Fruit fly (Drosophila melanogaster): ENCODE results near the gene CG14971.

The CG14971 gene

dm6 chr3L:3466200-3466599 is 4.9 kb downstream of the CG14971 start, which contains the start of gene CycJ:
CycJ (plus strand) TSS chr3L:3466428.
- TF ChIP-seq CG9705 (GFP tag; optimal IDR thresholded peaks at IDR 0.05) = no peak
- no peak for TF ChIP-seq sage (GFP tag; optimal IDR thresholded peaks at IDR 0.05)
- no peak for TF ChIP-seq Hr78 (GFP tag; optimal IDR thresholded peaks at IDR 0.05)

DNA sequence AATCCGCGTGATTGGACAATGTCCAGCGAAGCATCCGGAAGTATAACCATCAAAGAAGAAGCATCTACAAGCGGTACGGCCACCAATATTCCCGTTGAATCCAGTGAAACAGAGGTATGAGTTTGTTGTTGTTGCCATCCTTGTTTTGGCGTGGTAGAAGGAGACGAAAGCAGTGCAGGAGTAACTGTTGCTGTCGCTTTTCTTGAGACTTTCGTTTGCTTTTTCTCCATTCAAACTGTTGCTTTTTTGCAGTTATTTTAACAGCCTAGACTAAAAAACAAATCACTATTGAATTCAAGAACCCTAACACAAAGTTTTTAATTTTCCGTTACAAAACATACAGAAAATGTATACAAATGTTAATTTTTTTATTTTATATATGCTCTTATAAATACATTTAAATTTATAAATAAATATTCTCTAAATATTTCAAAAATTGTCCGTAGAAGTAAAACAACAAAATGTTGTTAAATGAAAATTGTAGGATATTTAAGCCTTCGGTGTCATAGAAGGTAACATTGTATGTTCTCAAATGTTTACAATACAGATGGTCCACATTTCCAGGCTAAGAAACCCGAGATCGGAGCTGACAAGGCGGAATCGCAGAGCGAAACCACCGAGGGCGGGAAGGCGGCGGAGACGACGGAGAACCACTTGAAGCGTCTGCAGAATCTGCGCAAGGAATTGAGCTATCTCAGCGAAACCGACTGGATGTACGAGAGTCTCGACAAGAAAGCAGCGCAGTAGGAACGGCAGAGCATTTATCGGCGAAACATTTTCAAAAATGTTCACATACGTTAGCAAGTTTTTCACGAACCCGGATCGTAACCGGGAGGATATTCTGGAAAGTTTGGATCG is 9.3 kb downstream of the CG14971 start:
- no peak for TF ChIP-seq CrebA (GFP tag; optimal IDR thresholded peaks at IDR 0.05; ENCODE audit: borderline replicate concordance)
- TF ChIP-seq lola (GFP tag; optimal IDR thresholded peaks at IDR 0.05) = no peak
- no peak for TF ChIP-seq Hr83 (GFP tag; optimal IDR thresholded peaks at IDR 0.05; ENCODE audit: poor library complexity, severe bottlenecking)
- no peak for TF ChIP-seq dmrt93B (GFP tag; optimal IDR thresholded peaks at IDR 0.05)
- TF ChIP-seq Hnf4 (GFP tag; optimal IDR thresholded peaks at IDR 0.05) = no peak
- no peak for TF ChIP-seq N (GFP tag; optimal IDR thresholded peaks at IDR 0.05)
- no peak for TF ChIP-seq dsf (GFP tag; optimal IDR thresholded peaks at IDR 0.05; ENCODE audit: borderline replicate concordance)
- no peak for TF ChIP-seq fru (GFP tag; optimal IDR thresholded peaks at IDR 0.05)
- no peak for TF ChIP-seq br (GFP tag; optimal IDR thresholded peaks at IDR 0.05)
- no peak for TF ChIP-seq GATAd (GFP tag; optimal IDR thresholded peaks at IDR 0.05)

DNA sequence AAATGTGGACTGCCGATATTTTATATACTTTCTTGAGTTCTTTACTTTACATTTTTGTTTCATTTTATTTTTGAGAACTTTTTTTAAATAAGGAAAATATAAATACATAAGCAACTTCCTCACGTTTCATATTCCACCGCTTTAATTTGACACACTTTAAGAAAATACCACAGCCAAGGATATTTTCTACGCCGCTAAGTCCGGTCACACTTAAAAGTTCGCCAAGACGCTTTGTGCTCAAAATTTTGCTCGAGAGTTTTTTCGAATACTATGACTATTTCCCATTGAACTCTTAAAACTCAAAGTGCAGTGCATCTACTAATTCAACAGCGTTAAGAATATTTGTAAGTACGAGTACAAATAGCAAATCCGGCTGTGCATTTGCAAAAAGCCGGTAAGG is 10.0 kb downstream of the CG14971 start, which contains the start of the genes CG46463 and armi:
Gene CG46463 (plus strand): TSS at position 197 of the 400 bp plus-strand sequence.
Gene armi (plus strand): TSS at position 199 of the 400 bp plus-strand sequence.
- TF ChIP-seq br (GFP tag; optimal IDR thresholded peaks at IDR 0.05) (no peak), CrebA (GFP tag; optimal IDR thresholded peaks at IDR 0.05; ENCODE audit: borderline replicate concordance) (no peak), jim (GFP tag; optimal IDR thresholded peaks at IDR 0.05) (no peak), CG9705 (GFP tag; optimal IDR thresholded peaks at IDR 0.05) (no peak), dmrt93B (GFP tag; optimal IDR thresholded peaks at IDR 0.05) (no peak), Hr83 (GFP tag; optimal IDR thresholded peaks at IDR 0.05; ENCODE audit: poor library complexity, severe bottlenecking) (no peak), N (GFP tag; optimal IDR thresholded peaks at IDR 0.05) (no peak), HLH106 (tag; optimal IDR thresholded peaks at IDR 0.05) (no peak), Hnf4 (GFP tag; optimal IDR thresholded peaks at IDR 0.05) (no peak), Mio (GFP tag; optimal IDR thresholded peaks at IDR 0.05) (no peak), rgr (GFP tag; optimal IDR thresholded peaks at IDR 0.05) (no peak), woc (GFP tag; optimal IDR thresholded peaks at IDR 0.05) (no peak), Jra (GFP tag; optimal IDR thresholded peaks at IDR 0.05) (no peak), CG32264 (GFP tag; optimal IDR thresholded peaks at IDR 0.05) (no peak), Rel (GFP tag; optimal IDR thresholded peaks at IDR 0.05) (no peak), Rel (tag; optimal IDR thresholded peaks at IDR 0.05) (no peak), GATAd (GFP tag; optimal IDR thresholded peaks at IDR 0.05) (no peak), tai (GFP tag; optimal IDR thresholded peaks at IDR 0.05) (no peak)

DNA sequence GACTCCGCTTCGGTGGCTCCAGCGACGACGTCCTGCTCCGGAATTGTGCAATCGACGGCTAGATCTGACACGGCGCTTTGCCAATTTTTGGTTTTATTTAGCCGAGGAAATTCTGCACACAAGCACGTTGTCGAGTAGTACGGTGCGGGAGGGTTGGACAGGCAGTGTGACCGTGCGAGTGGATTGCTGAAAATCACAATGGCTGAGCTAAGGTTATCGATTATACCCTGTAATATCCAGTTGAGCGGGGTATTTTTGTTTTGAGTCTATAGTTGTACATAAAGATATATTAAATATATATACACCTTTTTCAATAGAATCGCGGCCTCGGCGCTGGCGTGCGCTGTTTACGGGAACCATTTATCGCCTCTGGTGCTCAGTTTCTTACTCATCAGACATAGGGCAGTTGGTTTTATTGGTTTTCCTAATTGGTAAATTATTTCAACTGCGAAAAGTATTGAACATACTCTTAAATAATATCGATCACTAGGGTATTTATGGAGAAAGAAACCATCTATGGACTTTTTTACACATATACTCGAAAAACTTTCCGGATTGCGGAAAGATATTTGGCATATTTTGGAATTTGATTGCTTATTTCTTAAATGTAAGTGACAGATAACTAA is 10.6 kb downstream of the CG14971 start, which contains the start of gene eIF5B:
Gene eIF5B (minus strand): TSS at position 576 of the 626 bp plus-strand sequence.
- TF ChIP-seq psq (GFP tag; optimal IDR thresholded peaks at IDR 0.05) (peak; percentile 73), br (GFP tag; optimal IDR thresholded peaks at IDR 0.05) (peak; percentile 62), ey (GFP tag; optimal IDR thresholded peaks at IDR 0.05) (peak; percentile 51), Jra (GFP tag; optimal IDR thresholded peaks at IDR 0.05) (no peak), fru (GFP tag; optimal IDR thresholded peaks at IDR 0.05) (peak; percentile 67), pan (optimal IDR thresholded peaks at IDR 0.05) (peak; percentile 71), Sp1 (GFP tag; optimal IDR thresholded peaks at IDR 0.05) (peak; percentile 83), CG9705 (GFP tag; optimal IDR thresholded peaks at IDR 0.05) (peak; percentile 17), Vsx2 (GFP tag; optimal IDR thresholded peaks at IDR 0.05; ENCODE audit: partially characterized antibody) (no peak), dsf (GFP tag; optimal IDR thresholded peaks at IDR 0.05; ENCODE audit: borderline replicate concordance) (no peak), rgr (GFP tag; optimal IDR thresholded peaks at IDR 0.05) (peak; percentile 78), Rel (GFP tag; optimal IDR thresholded peaks at IDR 0.05) (no peak), Rel (tag; optimal IDR thresholded peaks at IDR 0.05) (peak; percentile 65), Mio (GFP tag; optimal IDR thresholded peaks at IDR 0.05) (no peak), foxo (GFP tag; optimal IDR thresholded peaks at IDR 0.05) (peak in 1 of 2 experiments; percentile 80), h (GFP tag; optimal IDR thresholded peaks at IDR 0.05) (peak; percentile 58), HLH106 (tag; optimal IDR thresholded peaks at IDR 0.05) (peak; percentile 81), OdsH (GFP tag; optimal IDR thresholded peaks at IDR 0.05) (peak; percentile 67), N (GFP tag; optimal IDR thresholded peaks at IDR 0.05) (no peak), woc (GFP tag; optimal IDR thresholded peaks at IDR 0.05) (peak; percentile 66), dmrt93B (GFP tag; optimal IDR thresholded peaks at IDR 0.05) (peak; percentile 67), jim (GFP tag; optimal IDR thresholded peaks at IDR 0.05) (no peak), sv (GFP tag; optimal IDR thresholded peaks at IDR 0.05) (peak; percentile 49)

Measured in whole organism, wandering third instar larva.